Fruit fly (Drosophila melanogaster): ENCODE measurements around the gene CG31676.
A peak's percentile ranks its signal among the peaks of the same experiment; 100 is the strongest.

Gene CG31676

DNA sequence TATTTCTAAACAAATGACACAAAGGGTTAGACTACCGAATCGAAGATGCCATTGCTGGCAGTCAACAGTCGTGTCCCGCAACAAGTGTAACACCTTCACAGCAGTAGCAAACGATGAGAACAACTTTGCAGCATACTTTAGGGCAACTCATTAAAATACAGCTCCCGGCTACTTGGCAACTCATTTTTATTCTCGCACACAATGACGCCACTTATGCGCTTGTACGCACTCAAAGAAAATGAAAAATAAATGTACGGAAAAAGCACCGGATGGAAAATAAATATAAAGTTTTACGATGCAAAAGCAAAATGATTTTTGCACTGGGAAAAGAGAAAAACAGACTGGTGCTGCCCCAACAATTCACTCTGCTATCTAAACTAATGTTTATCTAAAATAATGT lies 50.6 kb downstream of the CG31676 start (continued):
- TF ChIP-seq zen2 (GFP tag; IDR thresholded peaks at IDR 0.05; ENCODE audit: partially characterized antibody), result no peak
- peak; percentile 25; the same call in 1 of the 3 replicates for TF ChIP-seq dysf (GFP tag; IDR thresholded peaks at IDR 0.05)
- TF ChIP-seq lilli (GFP tag; optimal IDR thresholded peaks at IDR 0.05), result peak; percentile 29
- 0 out of 3 replicates have a peak, but pooled peaks have one; percentile 21 for TF ChIP-seq z (GFP tag; IDR thresholded peaks at IDR 0.05)
- TF ChIP-seq bsh (GFP tag; optimal IDR thresholded peaks at IDR 0.05), result peak in 1 of 2 experiments; percentile 20
- TF ChIP-seq chinmo (GFP tag; IDR thresholded peaks at IDR 0.05; ENCODE audit: partially characterized antibody), result peak; percentile 63; the same call in 2 of the 4 replicates
- peak; percentile 54 for TF ChIP-seq row (GFP tag; IDR thresholded peaks at IDR 0.05)
- TF ChIP-seq abd-A (tag; optimal IDR thresholded peaks at IDR 0.05), result peak; percentile 57
- no peak for TF ChIP-seq prd (optimal IDR thresholded peaks at IDR 0.05)
- TF ChIP-seq prd (GFP tag; IDR thresholded peaks at IDR 0.05), result peak; percentile 34; the same call in 2 of the 3 replicates
- no peak for TF ChIP-seq CG12104 (GFP tag; optimal IDR thresholded peaks at IDR 0.05)
- TF ChIP-seq dmrt11E (tag; optimal IDR thresholded peaks at IDR 0.05), result no peak
- no peak for TF ChIP-seq Vsx1 (GFP tag; optimal IDR thresholded peaks at IDR 0.05)
- TF ChIP-seq pan (optimal IDR thresholded peaks at IDR 0.05), result no peak
- TF ChIP-seq pan (GFP tag; optimal IDR thresholded peaks at IDR 0.05 in 1 of 2, IDR thresholded peaks at IDR 0.05 in 1 of 2), result peak in 1 of 2 experiments; percentile 50
- TF ChIP-seq Xbp1 (GFP tag; optimal IDR thresholded peaks at IDR 0.05), result peak; percentile 12
- peak; percentile 43; the same call in 1 of the 2 replicates for TF ChIP-seq Rfx (GFP tag; IDR thresholded peaks at IDR 0.05)
- peak; percentile 32 for TF ChIP-seq CG17359 (tag; optimal IDR thresholded peaks at IDR 0.05)
- TF ChIP-seq nom (GFP tag; optimal IDR thresholded peaks at IDR 0.05), result peak; percentile 45
- TF ChIP-seq CG3838 (GFP tag; optimal IDR thresholded peaks at IDR 0.05), result no peak
- peak; percentile 57 for TF ChIP-seq slbo (GFP tag; IDR thresholded peaks at IDR 0.05)
- peak; percentile 64 for TF ChIP-seq sens (GFP tag)
- TF ChIP-seq gem (tag; optimal IDR thresholded peaks at IDR 0.05), result peak; percentile 3
- TF ChIP-seq stwl (tag; optimal IDR thresholded peaks at IDR 0.05), result peak; percentile 78
- TF ChIP-seq CG1024 (GFP tag; IDR thresholded peaks at IDR 0.05), result peak; percentile 26; the same call in 1 of the 2 replicates
- TF ChIP-seq CG2120 (GFP tag; optimal IDR thresholded peaks at IDR 0.05), result peak; percentile 7
- TF ChIP-seq CG32767 (GFP tag; IDR thresholded peaks at IDR 0.05), result 0 out of 2 replicates have a peak, but pooled peaks have one; percentile 20
- TF ChIP-seq Hey (tag; optimal IDR thresholded peaks at IDR 0.05), result no peak
- TF ChIP-seq eve (GFP tag; optimal IDR thresholded peaks at IDR 0.05), result peak in 1 of 2 experiments; percentile 60
- TF ChIP-seq lmd (GFP tag; IDR thresholded peaks at IDR 0.05), result peak; percentile 25; the same call in 1 of the 2 replicates
- peak; percentile 53; the same call in 1 of the 2 replicates for TF ChIP-seq CG14441 (GFP tag; IDR thresholded peaks at IDR 0.05)
- peak; percentile 61 for TF ChIP-seq Drgx (GFP tag; IDR thresholded peaks at IDR 0.05)
- no peak; the same call in 1 of the 2 replicates for TF ChIP-seq Bgb (GFP tag; IDR thresholded peaks at IDR 0.05; ENCODE audit: partially characterized antibody)
- peak; percentile 57 for TF ChIP-seq Xrp1 (GFP tag; IDR thresholded peaks at IDR 0.05)
- TF ChIP-seq CG12659 (GFP tag; optimal IDR thresholded peaks at IDR 0.05), result peak; percentile 8
- 0 out of 2 replicates have a peak, but pooled peaks have one; percentile 40 for TF ChIP-seq stc (GFP tag; IDR thresholded peaks at IDR 0.05)
- peak; percentile 92 for TF ChIP-seq CG2199 (GFP tag; IDR thresholded peaks at IDR 0.05)
- peak; percentile 37 for TF ChIP-seq Sox102F (GFP tag; optimal IDR thresholded peaks at IDR 0.05)
- no peak for TF ChIP-seq CG10565 (GFP tag; optimal IDR thresholded peaks at IDR 0.05)
- no peak for TF ChIP-seq hth (optimal IDR thresholded peaks at IDR 0.05)
- TF ChIP-seq sd (tag; optimal IDR thresholded peaks at IDR 0.05), result peak; percentile 15
- TF ChIP-seq Nf-YC (tag; optimal IDR thresholded peaks at IDR 0.05), result no peak
- no peak for TF ChIP-seq mirr (GFP tag; optimal IDR thresholded peaks at IDR 0.05)
- TF ChIP-seq zfh1 (GFP tag; IDR thresholded peaks at IDR 0.05), result peak; percentile 38; the same call in 1 of the 3 replicates
- no peak for TF ChIP-seq pb (GFP tag; optimal IDR thresholded peaks at IDR 0.05)
- TF ChIP-seq tgo (GFP tag; IDR thresholded peaks at IDR 0.05), result peak; percentile 24; the same call in 2 of the 3 replicates
- TF ChIP-seq CG6791 (GFP tag; IDR thresholded peaks at IDR 0.05; ENCODE audit: partially characterized antibody), result no peak
- peak; percentile 10 for TF ChIP-seq Blimp-1 (GFP tag; optimal IDR thresholded peaks at IDR 0.05)
- TF ChIP-seq Pdp1 (GFP tag; optimal IDR thresholded peaks at IDR 0.05), result peak in 1 of 2 experiments; percentile 37
- no peak for TF ChIP-seq CG10267 (tag; optimal IDR thresholded peaks at IDR 0.05)

All from whole organism, embryonic.